Fruit fly (Drosophila melanogaster): ENCODE data around the gene CG14086.

Gene CG14086

dm6 chr3L:19233798-19234781 lies 41.5 kb upstream of the CG14086 start (continued):
- TF ChIP-seq B-H2 (GFP tag; optimal IDR thresholded peaks at IDR 0.05) = no peak
- TF ChIP-seq dm (GFP tag; optimal IDR thresholded peaks at IDR 0.05) = no peak
- TF ChIP-seq CG12219 (GFP tag; optimal IDR thresholded peaks at IDR 0.05) = no peak
- peak; percentile 41; the same call in 1 of the 2 replicates for TF ChIP-seq CG31441 (GFP tag; IDR thresholded peaks at IDR 0.05)
- no peak for TF ChIP-seq CG6765 (GFP tag; optimal IDR thresholded peaks at IDR 0.05)
- TF ChIP-seq CG7987 (GFP tag; optimal IDR thresholded peaks at IDR 0.05) = no peak
- no peak for TF ChIP-seq en (GFP tag; optimal IDR thresholded peaks at IDR 0.05)
- no peak for TF ChIP-seq CG1603 (tag; optimal IDR thresholded peaks at IDR 0.05)
- no peak for TF ChIP-seq org-1 (GFP tag; optimal IDR thresholded peaks at IDR 0.05)
- TF ChIP-seq CG13775 (GFP tag; optimal IDR thresholded peaks at IDR 0.05) = no peak
- no peak for TF ChIP-seq mld (GFP tag; IDR thresholded peaks at IDR 0.05; ENCODE audit: partially characterized antibody)
- no peak for TF ChIP-seq CG8944 (GFP tag; optimal IDR thresholded peaks at IDR 0.05)
- no peak for TF ChIP-seq CG7786 (GFP tag; optimal IDR thresholded peaks at IDR 0.05)
- TF ChIP-seq ato (GFP tag; IDR thresholded peaks at IDR 0.05; ENCODE audit: partially characterized antibody) = no peak
- TF ChIP-seq Antp (GFP tag; optimal IDR thresholded peaks at IDR 0.05) = no peak
- TF ChIP-seq crc (GFP tag; optimal IDR thresholded peaks at IDR 0.05) = no peak
- no peak for TF ChIP-seq Myb (GFP tag; optimal IDR thresholded peaks at IDR 0.05)
- no peak for TF ChIP-seq Jarid2 (GFP tag; optimal IDR thresholded peaks at IDR 0.05)
- TF ChIP-seq hkb (optimal IDR thresholded peaks at IDR 0.05) = no peak
- TF ChIP-seq hkb (GFP tag; IDR thresholded peaks at IDR 0.05) = no peak
- TF ChIP-seq CG17328 (GFP tag; IDR thresholded peaks at IDR 0.05) = no peak
- TF ChIP-seq Fer2 (tag; optimal IDR thresholded peaks at IDR 0.05) = no peak
- no peak for TF ChIP-seq kni (GFP tag; optimal IDR thresholded peaks at IDR 0.05)
- TF ChIP-seq Dfd (GFP tag; optimal IDR thresholded peaks at IDR 0.05) = no peak
- TF ChIP-seq fd102C (GFP tag; optimal IDR thresholded peaks at IDR 0.05) = no peak
- no peak for TF ChIP-seq rib (GFP tag; IDR thresholded peaks at IDR 0.05)
- no peak for TF ChIP-seq zen2 (GFP tag; IDR thresholded peaks at IDR 0.05; ENCODE audit: partially characterized antibody)
- TF ChIP-seq aop (GFP tag; IDR thresholded peaks at IDR 0.05) = no peak
- TF ChIP-seq Hand (GFP tag; optimal IDR thresholded peaks at IDR 0.05) = no peak
- no peak for TF ChIP-seq CG15601 (tag; optimal IDR thresholded peaks at IDR 0.05)
- TF ChIP-seq HmgZ (tag; optimal IDR thresholded peaks at IDR 0.05) = no peak
- TF ChIP-seq gsb-n (tag; optimal IDR thresholded peaks at IDR 0.05) = no peak
- TF ChIP-seq CG10274 (GFP tag; optimal IDR thresholded peaks at IDR 0.05) = no peak
- no peak for TF ChIP-seq CG8089 (GFP tag; optimal IDR thresholded peaks at IDR 0.05)
- TF ChIP-seq CG14965 (GFP tag; optimal IDR thresholded peaks at IDR 0.05; ENCODE audit: borderline replicate concordance) = no peak
- no peak for TF ChIP-seq Ravus (GFP tag; IDR thresholded peaks at IDR 0.05)
- no peak for TF ChIP-seq CG6272 (GFP tag; IDR thresholded peaks at IDR 0.05)
- TF ChIP-seq CG9876 (GFP tag; optimal IDR thresholded peaks at IDR 0.05) = no peak
- TF ChIP-seq ssp (GFP tag; IDR thresholded peaks at IDR 0.05) = no peak
- TF ChIP-seq Hr39 (optimal IDR thresholded peaks at IDR 0.05) = no peak
- TF ChIP-seq CG7556 (GFP tag; optimal IDR thresholded peaks at IDR 0.05) = peak; percentile 31
- no peak for TF ChIP-seq Fer1 (GFP tag; optimal IDR thresholded peaks at IDR 0.05)
- TF ChIP-seq eyg (GFP tag; optimal IDR thresholded peaks at IDR 0.05) = no peak
- no peak for TF ChIP-seq slou (GFP tag; optimal IDR thresholded peaks at IDR 0.05)
- peak; percentile 3 for TF ChIP-seq grau (tag; optimal IDR thresholded peaks at IDR 0.05)
- no peak for TF ChIP-seq inv (GFP tag; IDR thresholded peaks at IDR 0.05; ENCODE audit: partially characterized antibody)
- TF ChIP-seq CG1832 (GFP tag; optimal IDR thresholded peaks at IDR 0.05) = no peak
- no peak for TF ChIP-seq CG18011 (GFP tag; optimal IDR thresholded peaks at IDR 0.05)
- TF ChIP-seq CG9797 (GFP tag; optimal IDR thresholded peaks at IDR 0.05) = no peak
- no peak for TF ChIP-seq lilli (GFP tag; optimal IDR thresholded peaks at IDR 0.05)

Data from whole organism, embryonic.